Fruit fly (Drosophila melanogaster): ENCODE data around the gene sima.

DNA sequence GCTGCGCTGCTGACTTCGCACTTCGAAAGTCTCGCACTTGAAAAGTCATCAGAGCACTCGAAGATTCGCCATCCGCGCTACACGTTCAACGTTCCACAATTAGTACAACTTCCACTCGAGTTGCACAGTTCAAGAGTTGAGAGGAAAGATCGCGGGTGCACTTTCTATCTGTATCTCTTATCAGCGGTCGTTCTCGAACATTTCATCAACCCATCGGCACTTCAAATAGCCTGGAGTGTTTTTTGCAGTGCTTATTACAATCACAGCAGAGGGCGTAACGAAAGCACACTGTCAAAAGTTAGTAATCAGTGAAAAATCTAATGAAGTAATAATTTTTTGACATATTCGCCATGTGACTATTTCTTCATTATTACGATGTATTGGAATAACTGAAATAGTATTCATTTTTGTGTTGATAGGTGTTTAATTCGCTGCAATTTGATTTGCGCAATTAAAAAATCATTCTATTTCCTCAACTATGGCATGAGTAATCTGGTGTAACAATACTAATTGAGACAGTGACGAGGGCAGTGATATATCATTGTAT is 43.4 kb downstream of the sima start:
- TF ChIP-seq Pif1B (GFP tag; optimal IDR thresholded peaks at IDR 0.05) (no peak), CG14655 (GFP tag; optimal IDR thresholded peaks at IDR 0.05) (peak; percentile 7), CG8301 (tag; optimal IDR thresholded peaks at IDR 0.05) (peak; percentile 17), Ets98B (GFP tag; IDR thresholded peaks at IDR 0.05) (peak; percentile 47), EcR (GFP tag; optimal IDR thresholded peaks at IDR 0.05) (peak; percentile 12), CG17806 (tag; optimal IDR thresholded peaks at IDR 0.05) (peak; percentile 27), Pif1A (GFP tag; optimal IDR thresholded peaks at IDR 0.05) (no peak), Snoo (tag; optimal IDR thresholded peaks at IDR 0.05) (no peak), CG8159 (tag; optimal IDR thresholded peaks at IDR 0.05) (peak; percentile 39), CG13204 (GFP tag; optimal IDR thresholded peaks at IDR 0.05) (no peak), fd96Ca (GFP tag; IDR thresholded peaks at IDR 0.05) (no peak)

Data from whole organism, pupa.